Worm (Caenorhabditis elegans): ENCODE measurements around the gene B0034.4.

DNA sequence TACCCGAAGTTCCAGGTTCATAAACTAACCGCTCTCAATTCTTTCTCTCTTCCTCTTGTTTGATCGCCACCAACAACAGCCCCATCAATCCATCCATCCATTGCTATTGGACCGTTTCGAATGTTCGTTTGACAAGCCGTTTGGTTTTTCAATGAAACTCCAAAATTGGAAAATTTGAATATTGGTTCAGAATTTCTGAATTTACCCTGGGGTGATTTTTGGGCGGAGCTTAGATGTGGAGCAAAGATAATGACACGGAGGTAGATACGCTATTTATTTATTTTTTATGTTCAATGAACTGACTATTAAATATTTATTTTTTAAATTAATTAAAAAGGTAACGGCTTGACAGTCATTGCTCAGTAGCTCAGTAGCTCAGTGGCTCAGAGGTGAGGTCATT, 25.1 kb downstream of the B0034.4 start, which contains the start of gene B0034.2:
- TF ChIP-seq flt-1 (GFP tag; IDR thresholded peaks at IDR 0.05) (no peak), ama-1 (optimal IDR thresholded peaks at IDR 0.05) (no peak), scrt-1 (GFP tag; IDR thresholded peaks at IDR 0.05) (no peak), tra-4 (tag; optimal IDR thresholded peaks at IDR 0.05) (no peak), ets-7 (tag; optimal IDR thresholded peaks at IDR 0.05) (no peak), ceh-13 (GFP tag; optimal IDR thresholded peaks at IDR 0.05) (no peak), hmg-4 (GFP tag; optimal IDR thresholded peaks at IDR 0.05) (no peak), F13C5.2 (tag; optimal IDR thresholded peaks at IDR 0.05) (no peak), hnd-1 (tag; optimal IDR thresholded peaks at IDR 0.05) (no peak), aly-1 (tag; optimal IDR thresholded peaks at IDR 0.05) (no peak)
